Worm (Caenorhabditis elegans) whole organism, L3 larva: Measurements from ENCODE around the gene srx-33.

Experiments
- lin-15B ChIP-seq: fragments of 150-350 bp; optimal IDR thresholded peaks from 2 replicates; lab custom pipeline; 2014; ENCODE audit warnings: missing biosample characterization, missing genetic modification characterization
- nhr-43 ChIP-seq: sonication (generic microtip); optimal IDR thresholded peaks from 2 replicates; lab custom pipeline; 2016; ENCODE audit warnings: mild to moderate bottlenecking, missing genetic modification characterization, missing compliant biosample characterization; ENCODE audit not compliant: poor library complexity, severe bottlenecking

ce11 chrV:7103247-7103646 is 15.4 kb downstream of the srx-33 start, which contains the start of gene odr-2:
- TF ChIP-seq nhr-43 (tag; lab: Kevin White, UChicago) = no peak
- no peak for TF ChIP-seq lin-15B
